Worm (Caenorhabditis elegans) whole organism, young adult: Measurements from ENCODE around the gene C28G1.2.

Experiments
- egl-44 ChIP-seq: fragments of 200-800 bp; sonication (Bioruptor generic); IDR thresholded peaks from 2 replicates; pipeline ENCODE4 v1.3.6; 2022; ENCODE audit warnings: missing genetic modification reagents, missing genetic modification characterization, missing compliant biosample characterization
- tlf-1 ChIP-seq: fragments of 200-800 bp; sonication (Bioruptor generic); optimal IDR thresholded peaks from 2 replicates; lab custom pipeline; 2018; ENCODE audit warnings: mild to moderate bottlenecking, missing genetic modification characterization, missing compliant biosample characterization

ce11 chrX:8860958-8861357, 25.1 kb downstream of the C28G1.2 start, which contains the start of gene C06E2.9:
- TF ChIP-seq tlf-1 (GFP tag; lab: Kevin White, UChicago) (no peak), egl-44 (no peak)
